Fruit fly (Drosophila melanogaster) whole organism, embryonic: ENCODE results near the gene sals.

Experiments used
- Abd-B ChIP-seq: fragments of 200-800 bp; sonication (Bioruptor generic); optimal IDR thresholded peaks from 2 replicates; lab custom pipeline; 2018; ENCODE audit warnings: missing biosample characterization, mild to moderate bottlenecking, missing genetic modification characterization, moderate library complexity
- BEAF-32 ChIP-seq: fragments of 200-800 bp; sonication (Bioruptor generic); optimal IDR thresholded peaks from 3 replicates; lab custom pipeline; 2017; ENCODE audit warnings: missing biosample characterization, missing genetic modification characterization, mild to moderate bottlenecking, moderate library complexity, missing genetic modification reagents
- CG11695 ChIP-seq: fragments of 200-800 bp; sonication (Bioruptor generic); IDR thresholded peaks from 3 replicates; pipeline ENCODE4 v1.3.6; 2022; ENCODE audit warnings: missing biosample characterization, missing genetic modification characterization
- CG14014 ChIP-seq: fragments of 200-800 bp; sonication (Bioruptor generic); IDR thresholded peaks from 2 replicates; pipeline ENCODE4 v1.3.6; 2022; ENCODE audit warnings: missing biosample characterization, missing genetic modification characterization
- CG14860 ChIP-seq: fragments of 200-800 bp; sonication (Bioruptor generic); IDR thresholded peaks from 3 replicates; pipeline ENCODE4 v1.3.6; 2022; ENCODE audit warnings: missing biosample characterization, missing genetic modification characterization; ENCODE audit not compliant: partially characterized antibody
- CG1647 ChIP-seq: fragments of 200-800 bp; sonication (Bioruptor generic); optimal IDR thresholded peaks from 3 replicates; lab custom pipeline; 2016; ENCODE audit warnings: missing biosample characterization, missing genetic modification characterization
- CG16813 ChIP-seq: fragments of 200-800 bp; sonication (Bioruptor generic); IDR thresholded peaks from 3 replicates; pipeline ENCODE4 v1.3.6; 2022; ENCODE audit warnings: missing biosample characterization, missing genetic modification characterization; ENCODE audit not compliant: partially characterized antibody
- CG16815 ChIP-seq: fragments of 200-800 bp; sonication (Bioruptor generic); optimal IDR thresholded peaks from 3 replicates; lab custom pipeline; 2017; ENCODE audit warnings: missing biosample characterization, mild to moderate bottlenecking, missing genetic modification characterization
- CG18764 ChIP-seq: fragments of 200-800 bp; sonication (Bioruptor generic); optimal IDR thresholded peaks from 3 replicates; lab custom pipeline; 2016; ENCODE audit warnings: missing biosample characterization, missing genetic modification characterization
- CG32767 ChIP-seq: fragments of 200-800 bp; sonication (Bioruptor generic); IDR thresholded peaks from 2 replicates; pipeline ENCODE4 v1.3.6; 2022; ENCODE audit warnings: missing biosample characterization, missing genetic modification characterization
- CG32772 ChIP-seq: fragments of 200-800 bp; sonication (Bioruptor generic); IDR thresholded peaks from 2 replicates; pipeline ENCODE4 v1.3.6; 2022; ENCODE audit warnings: missing biosample characterization, missing genetic modification characterization
- CG3281 ChIP-seq: fragments of 200-800 bp; sonication (Bioruptor generic); optimal IDR thresholded peaks from 3 replicates; lab custom pipeline; 2017; ENCODE audit warnings: missing biosample characterization, mild to moderate bottlenecking, missing genetic modification characterization
- CG3847 ChIP-seq: fragments of 200-800 bp; sonication (Bioruptor generic); IDR thresholded peaks from 2 replicates; pipeline ENCODE4 v1.3.6; 2022; ENCODE audit warnings: missing biosample characterization, missing genetic modification characterization
- CG4328 ChIP-seq: fragments of 200-800 bp; sonication (Bioruptor generic); optimal IDR thresholded peaks from 3 replicates; lab custom pipeline; 2017; ENCODE audit warnings: missing biosample characterization, missing genetic modification reagents, missing genetic modification characterization
- CG4424 ChIP-seq: fragments of 200-800 bp; sonication (Bioruptor generic); optimal IDR thresholded peaks from 3 replicates; lab custom pipeline; 2016; ENCODE audit warnings: missing biosample characterization, missing genetic modification characterization
- CG6272 ChIP-seq: fragments of 200-800 bp; sonication (Bioruptor generic); IDR thresholded peaks from 2 replicates; pipeline ENCODE4 v1.3.6; 2022; ENCODE audit warnings: missing biosample characterization, missing genetic modification characterization
- CG7357 ChIP-seq: fragments of 200-800 bp; sonication (Bioruptor generic); IDR thresholded peaks from 3 replicates; pipeline ENCODE4 v1.3.6; 2022; ENCODE audit warnings: missing biosample characterization, missing genetic modification characterization
- CG9437 ChIP-seq: fragments of 200-800 bp; sonication (Bioruptor generic); optimal IDR thresholded peaks from 2 replicates; lab custom pipeline; 2018; ENCODE audit warnings: missing biosample characterization, mild to moderate bottlenecking, missing genetic modification characterization
- CG9797 ChIP-seq: fragments of 200-800 bp; sonication (Bioruptor generic); optimal IDR thresholded peaks from 3 replicates; lab custom pipeline; 2018; ENCODE audit warnings: missing biosample characterization, mild to moderate bottlenecking, missing genetic modification characterization
- CG9932 ChIP-seq: fragments of 200-800 bp; sonication (Bioruptor generic); IDR thresholded peaks from 2 replicates; pipeline ENCODE4 v1.3.6; 2022; ENCODE audit warnings: missing biosample characterization, missing genetic modification characterization
- CTCF ChIP-seq: fragments of 200-800 bp; sonication (Bioruptor generic); optimal IDR thresholded peaks from 2 replicates; lab custom pipeline; 2017; ENCODE audit warnings: missing biosample characterization, mild to moderate bottlenecking, missing genetic modification characterization, moderate library complexity
- Dfd ChIP-seq, 2 experiments: fragments of >200 bp; optimal IDR thresholded peaks; 2 replicates each; lab custom pipeline; 2017; ENCODE audit warnings: missing biosample characterization in 2 of 2, missing genetic modification characterization in 2 of 2
- Drgx ChIP-seq: fragments of 200-800 bp; sonication (Bioruptor generic); IDR thresholded peaks from 2 replicates; pipeline ENCODE4 v1.3.6; 2022; ENCODE audit warnings: missing biosample characterization, missing genetic modification characterization
- Fer3 ChIP-seq: fragments of 200-800 bp; sonication (Bioruptor generic); optimal IDR thresholded peaks from 2 replicates; lab custom pipeline; 2018; ENCODE audit warnings: missing biosample characterization, mild to moderate bottlenecking, missing genetic modification characterization, moderate library complexity
- Hmx ChIP-seq: fragments of 200-800 bp; sonication (Bioruptor generic); optimal IDR thresholded peaks from 2 replicates; lab custom pipeline; 2016; ENCODE audit warnings: missing biosample characterization, missing genetic modification characterization
- Lhr ChIP-seq: fragments of 200-800 bp; sonication (Bioruptor generic); optimal IDR thresholded peaks from 3 replicates; lab custom pipeline; 2017; ENCODE audit warnings: mild to moderate bottlenecking, missing biosample characterization, missing genetic modification reagents, missing genetic modification characterization
- Pdp1 ChIP-seq, 2 experiments: fragments of 200-800 bp; sonication (Bioruptor generic); optimal IDR thresholded peaks; 3 replicates each; lab custom pipeline; 2016; ENCODE audit warnings: missing biosample characterization in 2 of 2, missing genetic modification characterization in 2 of 2, mild to moderate bottlenecking in 1 of 2, moderate library complexity in 1 of 2
- Poxn ChIP-seq: fragments of 200-800 bp; sonication (Bioruptor generic); IDR thresholded peaks from 2 replicates; pipeline ENCODE4 v1.3.6; 2022; ENCODE audit warnings: missing biosample characterization, missing genetic modification characterization
- Ptx1 ChIP-seq: fragments of 200-800 bp; sonication (Bioruptor generic); IDR thresholded peaks from 2 replicates; pipeline ENCODE4 v1.3.6; 2022; ENCODE audit warnings: missing biosample characterization, missing genetic modification characterization
- Ravus ChIP-seq: fragments of 200-800 bp; sonication (Bioruptor generic); IDR thresholded peaks from 2 replicates; pipeline ENCODE4 v1.3.6; 2022; ENCODE audit warnings: missing biosample characterization, missing genetic modification characterization
- Scr ChIP-seq: fragments of 200-800 bp; sonication (Bioruptor generic); IDR thresholded peaks from 2 replicates; pipeline ENCODE4 v1.3.6; 2022; ENCODE audit warnings: missing biosample characterization, missing genetic modification characterization; ENCODE audit not compliant: partially characterized antibody
- Ssrp ChIP-seq: fragments of 200-800 bp; sonication (Bioruptor generic); optimal IDR thresholded peaks from 2 replicates; lab custom pipeline; 2018; ENCODE audit warnings: missing biosample characterization, mild to moderate bottlenecking, missing genetic modification characterization, moderate library complexity
- ash1 ChIP-seq: fragments of 200-800 bp; sonication (Bioruptor generic); optimal IDR thresholded peaks from 2 replicates; lab custom pipeline; 2018; ENCODE audit warnings: missing biosample characterization, mild to moderate bottlenecking, missing genetic modification characterization
- az2 ChIP-seq: fragments of 200-800 bp; sonication (Bioruptor generic); optimal IDR thresholded peaks from 3 replicates; lab custom pipeline; 2016; ENCODE audit warnings: missing biosample characterization, missing genetic modification characterization
- dmrt11E ChIP-seq: fragments of 200-800 bp; sonication (Bioruptor generic); optimal IDR thresholded peaks from 3 replicates; lab custom pipeline; 2018; ENCODE audit warnings: missing biosample characterization, mild to moderate bottlenecking, missing genetic modification characterization, moderate library complexity
- dysf ChIP-seq: fragments of 200-800 bp; sonication (Bioruptor generic); IDR thresholded peaks from 3 replicates; pipeline ENCODE4 v1.3.6; 2022; ENCODE audit warnings: missing biosample characterization, missing genetic modification characterization
- emc ChIP-seq: fragments of 200-800 bp; sonication (Bioruptor generic); optimal IDR thresholded peaks from 2 replicates; lab custom pipeline; 2016; ENCODE audit warnings: missing biosample characterization, missing genetic modification characterization
- ems ChIP-seq: fragments of 200-800 bp; sonication (Bioruptor generic); optimal IDR thresholded peaks from 3 replicates; lab custom pipeline; 2016; ENCODE audit warnings: missing biosample characterization, missing genetic modification characterization
- fd3F ChIP-seq: fragments of 200-800 bp; sonication (Bioruptor generic); optimal IDR thresholded peaks from 2 replicates; lab custom pipeline; 2018; ENCODE audit warnings: missing biosample characterization, mild to moderate bottlenecking, missing genetic modification characterization, moderate library complexity
- grn ChIP-seq: fragments of 200-800 bp; sonication (Bioruptor generic); optimal IDR thresholded peaks from 3 replicates; lab custom pipeline; 2017; ENCODE audit warnings: missing biosample characterization, missing genetic modification characterization
- ind ChIP-seq: fragments of 200-800 bp; sonication (Bioruptor generic); optimal IDR thresholded peaks from 3 replicates; lab custom pipeline; 2016; ENCODE audit warnings: missing biosample characterization, missing genetic modification characterization
- kah ChIP-seq: fragments of 200-800 bp; sonication (Bioruptor generic); optimal IDR thresholded peaks from 2 replicates; lab custom pipeline; 2018; ENCODE audit warnings: missing biosample characterization, mild to moderate bottlenecking, missing genetic modification characterization
- knrl ChIP-seq: fragments of 200-800 bp; sonication (Bioruptor generic); IDR thresholded peaks from 3 replicates; pipeline ENCODE4 v1.3.6; 2022; ENCODE audit warnings: missing biosample characterization, missing genetic modification characterization; ENCODE audit not compliant: partially characterized antibody
- onecut ChIP-seq: fragments of 200-800 bp; sonication (Bioruptor generic); IDR thresholded peaks from 2 replicates; pipeline ENCODE4 v1.3.6; 2022; ENCODE audit warnings: missing biosample characterization, missing genetic modification characterization
- salm ChIP-seq: fragments of 200-800 bp; sonication (Bioruptor generic); optimal IDR thresholded peaks from 2 replicates; lab custom pipeline; 2018; ENCODE audit warnings: missing biosample characterization, mild to moderate bottlenecking, missing genetic modification characterization
- sens ChIP-seq: fragments of 200-800 bp; sonication (Bioruptor generic); peaks from one replicate; lab custom pipeline; 2016; ENCODE audit warnings: missing biosample characterization, missing genetic modification characterization
- zen2 ChIP-seq: fragments of 200-800 bp; sonication (Bioruptor generic); IDR thresholded peaks from 3 replicates; pipeline ENCODE4 v1.3.6; 2022; ENCODE audit warnings: missing biosample characterization, missing genetic modification characterization; ENCODE audit not compliant: partially characterized antibody

sals gene

DNA sequence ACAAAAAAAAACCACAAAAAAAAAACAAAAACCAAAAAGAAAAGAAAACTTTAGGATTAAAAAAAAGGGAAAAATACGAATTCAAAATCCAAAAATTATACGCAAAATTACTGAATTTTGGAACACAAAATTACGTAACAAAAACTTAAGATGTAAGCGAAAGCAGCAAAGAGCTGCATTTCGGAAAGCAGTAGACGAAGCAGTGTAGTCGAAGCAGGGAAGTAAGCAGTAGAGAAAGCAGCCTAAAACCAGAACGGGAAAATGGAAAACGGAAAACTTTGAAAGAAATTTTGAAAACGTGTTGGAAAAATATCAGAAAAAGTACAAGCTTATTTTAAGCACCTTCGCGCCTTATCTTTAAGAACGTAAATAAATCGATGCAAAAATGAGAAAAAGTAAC is 48.7 kb downstream of the sals start (continued):
- no peak for TF ChIP-seq ems
- no peak for TF ChIP-seq CG9797 (GFP tag; lab: Kevin White, UChicago)
- TF ChIP-seq knrl (GFP tag; lab: Robert Waterston, UW) = 0 out of 3 replicates have a peak, but pooled peaks have one; percentile 8
- no peak for TF ChIP-seq emc (GFP tag; lab: Kevin White, UChicago)

DNA sequence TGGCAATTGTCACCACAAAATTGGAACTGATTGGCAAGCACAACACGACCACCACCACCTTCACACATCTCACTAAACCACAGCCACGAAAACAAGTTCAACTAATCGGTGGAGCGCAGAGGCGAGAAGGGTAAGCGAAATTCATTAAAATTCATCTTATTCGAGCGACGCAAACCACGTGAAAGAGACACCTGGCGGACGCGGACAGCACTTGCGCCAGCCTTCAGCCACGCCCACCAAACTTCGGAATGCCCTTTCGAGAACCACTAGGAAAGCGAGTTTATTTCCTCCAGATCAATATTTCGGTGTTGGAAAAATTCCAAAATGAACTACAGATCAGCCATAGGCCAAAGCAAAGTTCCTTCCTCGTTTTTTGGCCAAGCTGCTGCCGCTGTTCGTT is 56.0 kb downstream of the sals start:
- 0 out of 3 replicates have a peak, but pooled peaks have one; percentile 18 for TF ChIP-seq CG14860 (GFP tag; lab: Robert Waterston, UW)
- no peak for TF ChIP-seq onecut (GFP tag; lab: Robert Waterston, UW)
- TF ChIP-seq Dfd (GFP tag; optimal IDR thresholded peaks at IDR 0.05; lab: Kevin White, UChicago) = no peak
- TF ChIP-seq CTCF (GFP tag; lab: Kevin White, UChicago) = peak; percentile 38

DNA sequence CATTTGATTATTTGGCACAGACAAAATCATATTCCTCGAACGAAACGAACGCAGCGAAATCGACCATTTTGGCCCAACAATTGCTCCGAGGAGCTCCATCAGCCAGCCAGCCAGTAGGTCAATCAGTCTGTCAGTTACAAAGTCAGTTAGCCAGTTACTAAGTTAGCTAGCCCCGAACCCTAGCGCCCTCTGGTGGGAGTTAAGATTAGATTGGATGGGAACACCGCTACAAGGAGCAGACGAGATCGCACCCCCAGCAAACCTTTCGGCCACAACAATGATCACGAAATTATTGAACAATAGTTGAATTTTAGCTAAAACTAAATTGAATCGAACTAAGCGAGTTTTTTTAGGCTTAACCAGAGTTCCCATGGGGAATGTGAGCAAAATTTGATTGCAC is 57.7 kb downstream of the sals start:
- TF ChIP-seq CG14014 (GFP tag; lab: Robert Waterston, UW) = no peak
- no peak for TF ChIP-seq Ptx1 (GFP tag; lab: Robert Waterston, UW)
- no peak for TF ChIP-seq BEAF-32 (GFP tag; lab: Kevin White, UChicago)
- peak; percentile 60 for TF ChIP-seq CTCF (GFP tag; lab: Kevin White, UChicago)
- TF ChIP-seq dysf (GFP tag; lab: Robert Waterston, UW) = no peak
- TF ChIP-seq CG3847 = no peak
- TF ChIP-seq CG16813 (GFP tag; lab: Robert Waterston, UW) = 0 out of 3 replicates have a peak, but pooled peaks have one; percentile 13
- TF ChIP-seq Hmx (GFP tag; lab: Kevin White, UChicago) = no peak
- no peak for TF ChIP-seq ash1 (GFP tag; lab: Kevin White, UChicago)
- TF ChIP-seq az2 = no peak
- no peak for TF ChIP-seq CG1647 (GFP tag; lab: Kevin White, UChicago)
- TF ChIP-seq dmrt11E (tag; lab: Kevin White, UChicago) = no peak
- no peak for TF ChIP-seq CG4424 (GFP tag; lab: Kevin White, UChicago)

DNA sequence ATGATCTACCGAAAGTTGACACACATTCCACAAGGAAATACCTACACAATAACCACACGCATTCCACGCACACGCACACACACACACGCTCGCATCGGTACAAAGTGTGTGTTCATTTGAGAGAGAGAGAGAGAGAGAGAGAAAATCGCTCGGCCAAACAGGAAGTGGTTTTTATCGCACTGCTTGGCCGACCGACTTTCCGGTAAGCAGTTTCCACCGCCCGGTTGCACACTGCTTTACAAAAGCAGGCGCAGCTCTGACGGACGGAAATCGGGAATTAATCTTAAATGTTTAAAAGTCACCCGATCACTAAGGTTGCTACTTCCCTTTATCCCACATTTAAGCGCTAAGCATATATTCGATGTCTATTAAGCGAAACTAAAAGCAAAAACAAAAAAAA is 58.8 kb downstream of the sals start:
- TF ChIP-seq CG32772 (GFP tag; lab: Robert Waterston, UW) (peak; percentile 57), Scr (no peak), salm (tag; lab: Kevin White, UChicago) (no peak), CG7357 (GFP tag; lab: Robert Waterston, UW) (0 out of 3 replicates have a peak, but pooled peaks have one; percentile 31), CG3281 (GFP tag; lab: Kevin White, UChicago) (no peak), CG18764 (GFP tag; lab: Kevin White, UChicago) (peak; percentile 47), CG32767 (GFP tag; lab: Robert Waterston, UW) (no peak), Ssrp (tag; lab: Kevin White, UChicago) (peak; percentile 45), CG6272 (peak; percentile 41; the same call in 1 of the 2 replicates), zen2 (GFP tag; lab: Robert Waterston, UW) (no peak), Poxn (GFP tag; lab: Robert Waterston, UW) (no peak), CG9932 (0 out of 2 replicates have a peak, but pooled peaks have one; percentile 28), Drgx (GFP tag; lab: Robert Waterston, UW) (no peak), Abd-B (GFP tag; lab: Kevin White, UChicago) (no peak), grn (GFP tag; lab: Kevin White, UChicago) (no peak), CG4328 (GFP tag; lab: Kevin White, UChicago) (peak; percentile 65), CG16815 (GFP tag; lab: Kevin White, UChicago) (peak; percentile 76), ind (GFP tag; lab: Kevin White, UChicago) (peak; percentile 11), Fer3 (tag; lab: Kevin White, UChicago) (no peak), Pdp1 (GFP tag; optimal IDR thresholded peaks at IDR 0.05; lab: Kevin White, UChicago) (peak in 1 of 2 experiments; percentile 50), Lhr (peak; percentile 62), CG9437 (GFP tag; lab: Kevin White, UChicago) (peak; percentile 57), kah (peak; percentile 49), fd3F (no peak), CG11695 (GFP tag; lab: Robert Waterston, UW) (no peak), sens (peak; percentile 89), Ravus (GFP tag; lab: Robert Waterston, UW) (no peak)
